Worm (Caenorhabditis elegans) whole organism, young adult: Measurements from ENCODE around the gene C25B8.8.

Experiments
- B0019.2 ChIP-seq: fragments of 200-800 bp; sonication (Bioruptor generic); conservative IDR thresholded peaks from 2 replicates; pipeline ENCODE4 v1.3.6; 2022; ENCODE audit warnings: missing genetic modification reagents, missing genetic modification characterization, missing compliant biosample characterization
- B0261.1 ChIP-seq: sonication (generic microtip); optimal IDR thresholded peaks from 2 replicates; lab custom pipeline; 2016; ENCODE audit warnings: mild to moderate bottlenecking, missing genetic modification characterization, moderate library complexity, missing compliant biosample characterization
- B0336.3 ChIP-seq: fragments of 200-800 bp; sonication (Bioruptor generic); IDR thresholded peaks from 2 replicates; pipeline ENCODE4 v1.3.6; 2022; ENCODE audit warnings: missing genetic modification characterization, missing compliant biosample characterization
- C06A6.2 ChIP-seq: fragments of 200-800 bp; sonication (Bioruptor generic); conservative IDR thresholded peaks from 2 replicates; pipeline ENCODE4 v1.3.6; 2022; ENCODE audit warnings: missing genetic modification characterization, missing compliant biosample characterization
- F22D6.2 ChIP-seq: sonication (generic microtip); optimal IDR thresholded peaks from 2 replicates; lab custom pipeline; 2016; ENCODE audit warnings: mild to moderate bottlenecking, missing genetic modification characterization, missing compliant biosample characterization
- F52B5.7 ChIP-seq: sonication (generic microtip); optimal IDR thresholded peaks from 2 replicates; lab custom pipeline; 2016; ENCODE audit warnings: mild to moderate bottlenecking, missing genetic modification characterization, missing compliant biosample characterization
- K11D2.4 ChIP-seq: fragments of 200-800 bp; sonication (Bioruptor generic); IDR thresholded peaks from 2 replicates; pipeline ENCODE4 v1.3.6; 2022; ENCODE audit warnings: missing genetic modification reagents, missing genetic modification characterization, missing compliant biosample characterization
- Y53F4B.3 ChIP-seq: fragments of 200-800 bp; sonication (Bioruptor generic); IDR thresholded peaks from 2 replicates; pipeline ENCODE4 v1.3.6; 2022; ENCODE audit warnings: missing genetic modification reagents, missing genetic modification characterization, missing compliant biosample characterization
- Y53G8AR.9 ChIP-seq: fragments of 200-800 bp; sonication (Bioruptor generic); conservative IDR thresholded peaks from 2 replicates; pipeline ENCODE4 v1.3.6; 2022; ENCODE audit warnings: missing genetic modification reagents, missing genetic modification characterization, missing compliant biosample characterization
- Y67H2A.10 ChIP-seq: fragments of 200-800 bp; sonication (Bioruptor generic); conservative IDR thresholded peaks from 2 replicates; pipeline ENCODE4 v1.3.6; 2022; ENCODE audit warnings: missing genetic modification reagents, missing genetic modification characterization, missing compliant biosample characterization
- aptf-2 ChIP-seq: fragments of 200-800 bp; sonication (Bioruptor generic); conservative IDR thresholded peaks from 2 replicates; pipeline ENCODE4 v1.3.6; 2022; ENCODE audit warnings: missing genetic modification reagents, missing genetic modification characterization, missing compliant biosample characterization
- aptf-3 ChIP-seq: fragments of 200-800 bp; sonication (Bioruptor generic); IDR thresholded peaks from 2 replicates; pipeline ENCODE4 v1.3.6; 2022; ENCODE audit warnings: missing genetic modification characterization, missing compliant biosample characterization
- athp-1 ChIP-seq: sonication (generic microtip); optimal IDR thresholded peaks from 2 replicates; lab custom pipeline; 2017; ENCODE audit warnings: mild to moderate bottlenecking, missing genetic modification characterization, missing compliant biosample characterization
- ccch-3 ChIP-seq: fragments of 200-800 bp; sonication (Bioruptor generic); optimal IDR thresholded peaks from 2 replicates; lab custom pipeline; 2018; ENCODE audit warnings: mild to moderate bottlenecking, missing genetic modification characterization, missing compliant biosample characterization
- cebp-2 ChIP-seq: fragments of 200-800 bp; sonication (Bioruptor generic); IDR thresholded peaks from 2 replicates; pipeline ENCODE4 v1.3.6; 2022; ENCODE audit warnings: missing genetic modification characterization, missing compliant biosample characterization
- ceh-27 ChIP-seq: fragments of 200-800 bp; sonication (Bioruptor generic); optimal IDR thresholded peaks from 2 replicates; lab custom pipeline; 2018; ENCODE audit warnings: mild to moderate bottlenecking, missing genetic modification characterization, moderate library complexity, missing compliant biosample characterization
- ceh-91 ChIP-seq: fragments of 200-800 bp; sonication (Bioruptor generic); IDR thresholded peaks from 2 replicates; pipeline ENCODE4 v1.3.6; 2022; ENCODE audit warnings: missing genetic modification reagents, missing genetic modification characterization, missing compliant biosample characterization
- egrh-3 ChIP-seq: fragments of 200-800 bp; sonication (Bioruptor generic); IDR thresholded peaks from 2 replicates; pipeline ENCODE4 v1.3.6; 2022; ENCODE audit warnings: missing genetic modification reagents, missing genetic modification characterization, missing compliant biosample characterization
- gei-17 ChIP-seq: fragments of 200-800 bp; sonication (Bioruptor generic); optimal IDR thresholded peaks from 2 replicates; lab custom pipeline; 2018; ENCODE audit warnings: mild to moderate bottlenecking, missing genetic modification characterization, missing compliant biosample characterization
- hlh-12 ChIP-seq: sonication (generic microtip); optimal IDR thresholded peaks from 2 replicates; lab custom pipeline; 2016; ENCODE audit warnings: missing genetic modification characterization, missing compliant biosample characterization
- hlh-26 ChIP-seq: fragments of 200-800 bp; sonication (Bioruptor generic); conservative IDR thresholded peaks from 2 replicates; pipeline ENCODE4 v1.3.6; 2022; ENCODE audit warnings: missing genetic modification reagents, missing genetic modification characterization, missing compliant biosample characterization
- hmg-1.2 ChIP-seq: fragments of 200-800 bp; sonication (Bioruptor generic); IDR thresholded peaks from 2 replicates; pipeline ENCODE4 v1.3.6; 2022; ENCODE audit warnings: missing genetic modification reagents, missing genetic modification characterization, missing compliant biosample characterization
- hrde-1 ChIP-seq: sonication (generic microtip); optimal IDR thresholded peaks from 2 replicates; lab custom pipeline; 2016; ENCODE audit warnings: missing genetic modification characterization, mild to moderate bottlenecking, missing compliant biosample characterization, moderate library complexity, missing genotype, missing genetic modification reagents, borderline replicate concordance
- lag-1 ChIP-seq: fragments of 200-800 bp; sonication (Bioruptor generic); IDR thresholded peaks from 2 replicates; pipeline ENCODE4 v1.3.6; 2022; ENCODE audit warnings: missing genetic modification reagents, missing genetic modification characterization, missing compliant biosample characterization
- lin-40 ChIP-seq: sonication (generic microtip); optimal IDR thresholded peaks from 2 replicates; lab custom pipeline; 2016; ENCODE audit warnings: missing genetic modification characterization, mild to moderate bottlenecking, missing compliant biosample characterization, missing genotype, missing genetic modification reagents
- lir-1 ChIP-seq: fragments of 200-800 bp; sonication (Bioruptor generic); conservative IDR thresholded peaks from 2 replicates; pipeline ENCODE4 v1.3.6; 2022; ENCODE audit warnings: missing genetic modification reagents, missing genetic modification characterization, missing compliant biosample characterization
- madf-10 ChIP-seq: sonication (generic microtip); optimal IDR thresholded peaks from 2 replicates; lab custom pipeline; 2016; ENCODE audit warnings: mild to moderate bottlenecking, missing genetic modification characterization, missing compliant biosample characterization
- madf-8 ChIP-seq: fragments of 200-800 bp; sonication (Bioruptor generic); conservative IDR thresholded peaks from 2 replicates; pipeline ENCODE4 v1.3.6; 2022; ENCODE audit warnings: missing genetic modification reagents, missing genetic modification characterization, missing compliant biosample characterization
- nhr-120 ChIP-seq: fragments of 200-800 bp; sonication (Bioruptor generic); IDR thresholded peaks from 2 replicates; pipeline ENCODE4 v1.3.6; 2022; ENCODE audit warnings: missing genetic modification characterization, missing compliant biosample characterization
- nhr-27 ChIP-seq: fragments of 200-800 bp; sonication (Bioruptor generic); optimal IDR thresholded peaks from 2 replicates; lab custom pipeline; 2018; ENCODE audit warnings: mild to moderate bottlenecking, missing genetic modification characterization, moderate library complexity, missing compliant biosample characterization
- nhr-80 ChIP-seq: sonication (generic microtip); optimal IDR thresholded peaks from 2 replicates; lab custom pipeline; 2016; ENCODE audit warnings: missing genetic modification characterization, missing compliant biosample characterization
- pha-4 ChIP-seq: fragments of 150-350 bp; sonication (generic microtip); optimal IDR thresholded peaks from 2 replicates; lab custom pipeline; 2014; ENCODE audit warnings: missing biosample characterization, missing genetic modification reagents, missing genetic modification characterization
- rcor-1 ChIP-seq: fragments of 200-800 bp; sonication (Bioruptor generic); IDR thresholded peaks from 2 replicates; pipeline ENCODE4 v1.3.6; 2022; ENCODE audit warnings: missing genetic modification reagents, missing genetic modification characterization, missing compliant biosample characterization
- rec-8 ChIP-seq, 2 experiments: sonication (generic microtip); optimal IDR thresholded peaks; 2 replicates each; lab custom pipeline; 2016; ENCODE audit warnings: mild to moderate bottlenecking in 2 of 2, missing genetic modification characterization in 2 of 2, missing genetic modification reagents in 2 of 2, missing genotype in 2 of 2, missing biosample characterization in 1 of 2, missing compliant biosample characterization in 1 of 2, moderate library complexity in 1 of 2
- sdz-38 ChIP-seq: sonication (generic microtip); optimal IDR thresholded peaks from 2 replicates; lab custom pipeline; 2016; ENCODE audit warnings: missing genotype, missing genetic modification characterization, missing compliant biosample characterization
- sea-2 ChIP-seq: fragments of 200-800 bp; sonication (Bioruptor generic); IDR thresholded peaks from 2 replicates; pipeline ENCODE4 v1.3.6; 2022; ENCODE audit warnings: missing genetic modification characterization, missing compliant biosample characterization
- snpc-1.1 ChIP-seq: sonication (generic microtip); optimal IDR thresholded peaks from 2 replicates; lab custom pipeline; 2017; ENCODE audit warnings: missing genetic modification characterization, mild to moderate bottlenecking, missing compliant biosample characterization, antibody characterized with exemption, moderate library complexity, missing genotype, missing genetic modification reagents; ENCODE audit not compliant: insufficient read depth
- snpc-3.4 ChIP-seq: sonication (generic microtip); optimal IDR thresholded peaks from 2 replicates; lab custom pipeline; 2017; ENCODE audit warnings: missing genetic modification characterization, mild to moderate bottlenecking, missing compliant biosample characterization, antibody characterized with exemption, moderate library complexity, missing genotype, missing genetic modification reagents
- somi-1 ChIP-seq: fragments of 200-800 bp; sonication (Bioruptor generic); optimal IDR thresholded peaks from 2 replicates; lab custom pipeline; 2018; ENCODE audit warnings: mild to moderate bottlenecking, missing genetic modification characterization, missing compliant biosample characterization
- tbp1 ChIP-seq: fragments of 200-800 bp; sonication (Bioruptor generic); optimal IDR thresholded peaks from 2 replicates; lab custom pipeline; 2018; ENCODE audit warnings: mild to moderate bottlenecking, missing genetic modification characterization, missing compliant biosample characterization
- unc-130 ChIP-seq: sonication (generic microtip); optimal IDR thresholded peaks from 2 replicates; lab custom pipeline; 2016; ENCODE audit warnings: missing genetic modification reagents, missing genetic modification characterization, missing compliant biosample characterization
- xnd-1 ChIP-seq: sonication (generic microtip); optimal IDR thresholded peaks from 2 replicates; lab custom pipeline; 2016; ENCODE audit warnings: missing genotype, missing genetic modification reagents, missing genetic modification characterization, missing compliant biosample characterization
- zfh-2 ChIP-seq: fragments of 200-800 bp; sonication (Bioruptor generic); conservative IDR thresholded peaks from 2 replicates; pipeline ENCODE4 v1.3.6; 2022; ENCODE audit warnings: missing genetic modification reagents, missing genetic modification characterization, missing compliant biosample characterization
- zim-3 ChIP-seq: sonication (generic microtip); optimal IDR thresholded peaks from 2 replicates; lab custom pipeline; 2017; ENCODE audit warnings: mild to moderate bottlenecking, missing genetic modification characterization, moderate library complexity, missing compliant biosample characterization
- ztf-22 ChIP-seq: fragments of 200-800 bp; sonication (Bioruptor generic); optimal IDR thresholded peaks from 2 replicates; lab custom pipeline; 2018; ENCODE audit warnings: mild to moderate bottlenecking, missing genetic modification characterization, moderate library complexity, missing compliant biosample characterization
- ztf-25 ChIP-seq: fragments of 200-800 bp; sonication (Bioruptor generic); IDR thresholded peaks from 2 replicates; pipeline ENCODE4 v1.3.6; 2022; ENCODE audit warnings: missing genetic modification reagents, missing genetic modification characterization, missing compliant biosample characterization
- ztf-3 ChIP-seq: fragments of 200-800 bp; sonication (Bioruptor generic); optimal IDR thresholded peaks from 2 replicates; lab custom pipeline; 2018; ENCODE audit warnings: mild to moderate bottlenecking, missing genetic modification characterization, missing compliant biosample characterization

C25B8.8 gene

ce11 chrX:6593178-6593786 lies 16.5 kb upstream of the C25B8.8 start (continued):
- TF ChIP-seq K11D2.4 (peak; percentile 71), gei-17 (GFP tag; lab: Kevin White, UChicago) (peak; percentile 68), Y53G8AR.9 (peak; percentile 75), pha-4 (tag; lab: Kevin White, UChicago) (no peak), B0019.2 (GFP tag; lab: Robert Waterston, UW) (0 out of 2 replicates have a peak, but pooled peaks have one; percentile 33), somi-1 (GFP tag; lab: Kevin White, UChicago) (peak; percentile 62), unc-130 (GFP tag; lab: Kevin White, UChicago) (peak; percentile 32), ccch-3 (GFP tag; lab: Kevin White, UChicago) (no peak), Y67H2A.10 (GFP tag; lab: Robert Waterston, UW) (no peak), ceh-27 (no peak), ztf-22 (GFP tag; lab: Kevin White, UChicago) (no peak), rec-8 (tag; optimal IDR thresholded peaks at IDR 0.05; lab: Kevin White, UChicago) (peak; percentile 78 to 91), C06A6.2 (no peak), sdz-38 (tag; lab: Kevin White, UChicago) (no peak), xnd-1 (tag; lab: Kevin White, UChicago) (no peak), snpc-3.4 (tag; lab: Kevin White, UChicago) (peak; percentile 87), aptf-3 (GFP tag; lab: Robert Waterston, UW) (peak; percentile 88; the same call in 1 of the 2 replicates), B0336.3 (no peak), nhr-120 (0 out of 2 replicates have a peak, but pooled peaks have one; percentile 52), rcor-1 (GFP tag; lab: Robert Waterston, UW) (peak; percentile 86), madf-8 (GFP tag; lab: Robert Waterston, UW) (no peak), snpc-1.1 (tag; lab: Kevin White, UChicago) (peak; percentile 56), F22D6.2 (tag; lab: Kevin White, UChicago) (peak; percentile 16), nhr-27 (peak; percentile 45), ceh-91 (GFP tag; lab: Robert Waterston, UW) (no peak), F52B5.7 (tag; lab: Kevin White, UChicago) (no peak), egrh-3 (peak; percentile 34; the same call in 1 of the 2 replicates), B0261.1 (tag; lab: Kevin White, UChicago) (peak; percentile 96), hmg-1.2 (GFP tag; lab: Robert Waterston, UW) (peak; percentile 85), hrde-1 (tag; lab: Kevin White, UChicago) (peak; percentile 56), sea-2 (0 out of 2 replicates have a peak, but pooled peaks have one; percentile 13), tbp1 (peak; percentile 99), ztf-3 (GFP tag; lab: Kevin White, UChicago) (no peak), Y53F4B.3 (GFP tag; lab: Robert Waterston, UW) (peak; percentile 64; the same call in 1 of the 2 replicates), zim-3 (tag; lab: Kevin White, UChicago) (peak; percentile 77), lir-1 (GFP tag; lab: Robert Waterston, UW) (peak; percentile 43; the same call in 1 of the 2 replicates), hlh-12 (peak; percentile 85), zfh-2 (GFP tag; lab: Robert Waterston, UW) (no peak), athp-1 (tag; lab: Kevin White, UChicago) (peak; percentile 78), lag-1 (GFP tag; lab: Robert Waterston, UW) (no peak), aptf-2 (GFP tag; lab: Robert Waterston, UW) (no peak), cebp-2 (GFP tag; lab: Robert Waterston, UW) (0 out of 2 replicates have a peak, but pooled peaks have one; percentile 85), madf-10 (tag; lab: Kevin White, UChicago) (peak; percentile 82), hlh-26 (GFP tag; lab: Robert Waterston, UW) (no peak), nhr-80 (tag; lab: Kevin White, UChicago) (peak; percentile 32), lin-40 (tag; lab: Kevin White, UChicago) (peak; percentile 82), ztf-25 (GFP tag; lab: Robert Waterston, UW) (peak; percentile 91)
